Worm (Caenorhabditis elegans) whole organism, midembryonic: ENCODE measurements around the gene cdr-1.

Experiments used
- T22C8.4 ChIP-seq: fragments of 200-800 bp; sonication (Bioruptor generic); IDR thresholded peaks from 2 replicates; pipeline ENCODE4 v1.3.6; 2022; ENCODE audit warnings: missing genetic modification characterization, missing compliant biosample characterization
- flt-1 ChIP-seq: fragments of 200-800 bp; sonication (Bioruptor generic); IDR thresholded peaks from 2 replicates; pipeline ENCODE4 v1.3.6; 2022; ENCODE audit warnings: missing genetic modification characterization, missing compliant biosample characterization
- klf-2 ChIP-seq: fragments of 200-800 bp; sonication (Bioruptor generic); conservative IDR thresholded peaks from 2 replicates; pipeline ENCODE4 v1.3.6; 2022; ENCODE audit warnings: missing genetic modification reagents, missing genetic modification characterization, missing compliant biosample characterization
- med-1 ChIP-seq: sonication (generic microtip); optimal IDR thresholded peaks from 2 replicates; lab custom pipeline; 2017; ENCODE audit warnings: missing genetic modification characterization, mild to moderate bottlenecking, missing compliant biosample characterization, antibody characterized with exemption, missing genetic modification reagents; ENCODE audit not compliant: insufficient read depth
- ref-1 ChIP-seq: fragments of 200-800 bp; sonication (Bioruptor generic); conservative IDR thresholded peaks from 2 replicates; pipeline ENCODE4 v1.3.6; 2022; ENCODE audit warnings: missing genetic modification reagents, missing genetic modification characterization, missing compliant biosample characterization
- tab-1 ChIP-seq: fragments of 200-800 bp; sonication (Bioruptor generic); IDR thresholded peaks from 2 replicates; pipeline ENCODE4 v1.3.6; 2022; ENCODE audit warnings: missing genetic modification characterization, missing compliant biosample characterization
- ztf-23 ChIP-seq: fragments of 200-800 bp; sonication (Bioruptor generic); IDR thresholded peaks from 2 replicates; pipeline ENCODE4 v1.3.6; 2022; ENCODE audit warnings: missing genetic modification reagents, missing genetic modification characterization, missing compliant biosample characterization
- ztf-29 ChIP-seq: fragments of 200-800 bp; sonication (Bioruptor generic); IDR thresholded peaks from 2 replicates; pipeline ENCODE4 v1.3.6; 2022; ENCODE audit warnings: missing genetic modification reagents, missing genetic modification characterization, missing compliant biosample characterization

DNA sequence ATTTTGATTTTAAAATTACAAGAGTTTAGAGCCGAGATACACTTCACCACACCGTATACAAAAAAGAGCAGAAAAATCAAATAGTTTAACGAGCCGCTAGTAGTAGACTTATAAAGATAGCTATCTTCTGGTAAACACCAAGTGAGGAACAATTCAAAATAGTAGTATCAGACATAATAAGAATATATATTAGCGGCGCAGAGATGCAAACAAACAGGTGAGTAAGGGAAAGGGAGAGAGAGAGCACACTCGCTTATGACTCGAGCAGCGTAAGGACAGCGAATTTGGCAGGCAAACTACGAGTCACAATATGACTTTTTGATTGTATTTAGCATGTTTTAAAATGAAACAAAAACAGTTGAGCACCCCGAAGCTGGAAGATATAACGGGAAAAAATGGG, 29.8 kb upstream of the cdr-1 start:
- TF ChIP-seq ztf-29 (GFP tag; lab: Robert Waterston, UW) (no peak), klf-2 (GFP tag; lab: Robert Waterston, UW) (no peak), flt-1 (GFP tag; lab: Robert Waterston, UW) (no peak), med-1 (GFP tag; lab: Kevin White, UChicago) (no peak), T22C8.4 (GFP tag; lab: Robert Waterston, UW) (no peak), ztf-23 (no peak), ref-1 (no peak), tab-1 (GFP tag; lab: Robert Waterston, UW) (no peak)
